Worm (Caenorhabditis elegans) whole organism, young adult: ENCODE data around the gene Y39E4B.6.

Experiments
- B0336.3 ChIP-seq: fragments of 200-800 bp; sonication (Bioruptor generic); IDR thresholded peaks from 2 replicates; pipeline ENCODE4 v1.3.6; 2022; ENCODE audit warnings: missing genetic modification characterization, missing compliant biosample characterization
- F23B12.7 ChIP-seq: sonication (generic microtip); optimal IDR thresholded peaks from 2 replicates; lab custom pipeline; 2017; ENCODE audit warnings: missing genetic modification characterization, mild to moderate bottlenecking, missing compliant biosample characterization, antibody characterized with exemption, moderate library complexity; ENCODE audit not compliant: insufficient read depth
- F52B5.7 ChIP-seq: sonication (generic microtip); optimal IDR thresholded peaks from 2 replicates; lab custom pipeline; 2016; ENCODE audit warnings: mild to moderate bottlenecking, missing genetic modification characterization, missing compliant biosample characterization
- F57C9.4 ChIP-seq: sonication (generic microtip); optimal IDR thresholded peaks from 2 replicates; lab custom pipeline; 2017; ENCODE audit warnings: mild to moderate bottlenecking, missing genetic modification characterization, missing compliant biosample characterization
- K12H6.12 ChIP-seq: fragments of 200-800 bp; sonication (Bioruptor generic); optimal IDR thresholded peaks from 2 replicates; lab custom pipeline; 2018; ENCODE audit warnings: mild to moderate bottlenecking, missing genetic modification characterization, missing compliant biosample characterization
- Y67H2A.10 ChIP-seq: fragments of 200-800 bp; sonication (Bioruptor generic); conservative IDR thresholded peaks from 2 replicates; pipeline ENCODE4 v1.3.6; 2022; ENCODE audit warnings: missing genetic modification reagents, missing genetic modification characterization, missing compliant biosample characterization
- ZK185.1 ChIP-seq: sonication (generic microtip); optimal IDR thresholded peaks from 2 replicates; lab custom pipeline; 2016; ENCODE audit warnings: mild to moderate bottlenecking, missing genetic modification characterization, missing compliant biosample characterization; ENCODE audit not compliant: poor library complexity, severe bottlenecking
- akir-1 ChIP-seq: fragments of 200-800 bp; sonication (Bioruptor generic); optimal IDR thresholded peaks from 2 replicates; lab custom pipeline; 2018; ENCODE audit warnings: mild to moderate bottlenecking, missing genetic modification characterization, moderate library complexity, missing compliant biosample characterization
- aptf-2 ChIP-seq: fragments of 200-800 bp; sonication (Bioruptor generic); conservative IDR thresholded peaks from 2 replicates; pipeline ENCODE4 v1.3.6; 2022; ENCODE audit warnings: missing genetic modification reagents, missing genetic modification characterization, missing compliant biosample characterization
- atf-7 ChIP-seq: sonication (generic microtip); optimal IDR thresholded peaks from 2 replicates; lab custom pipeline; 2017; ENCODE audit warnings: mild to moderate bottlenecking, missing genetic modification characterization, missing compliant biosample characterization
- attf-5 ChIP-seq: fragments of 200-800 bp; sonication (Bioruptor generic); optimal IDR thresholded peaks from 2 replicates; lab custom pipeline; 2018; ENCODE audit warnings: mild to moderate bottlenecking, missing genetic modification characterization, missing compliant biosample characterization
- attf-6 ChIP-seq: fragments of 200-800 bp; sonication (Bioruptor generic); IDR thresholded peaks from 2 replicates; pipeline ENCODE4 v1.3.6; 2022; ENCODE audit warnings: missing genetic modification reagents, missing genetic modification characterization, missing compliant biosample characterization
- cebp-1 ChIP-seq, 2 experiments: fragments of 200-800 bp in 1 of 2; sonication (Bioruptor generic) in 1 of 2; sonication (generic microtip) in 1 of 2; IDR thresholded peaks in 1 of 2; optimal IDR thresholded peaks in 1 of 2; 2 replicates each; pipeline versions ENCODE4 v1.3.6 to Lab custom; 2017 to 2022; ENCODE audit warnings: missing compliant biosample characterization in 2 of 2, missing genetic modification characterization in 2 of 2, mild to moderate bottlenecking in 1 of 2, missing genetic modification reagents in 1 of 2, moderate library complexity in 1 of 2
- ceh-100 ChIP-seq: fragments of 200-800 bp; sonication (Bioruptor generic); IDR thresholded peaks from 2 replicates; pipeline ENCODE4 v1.3.6; 2022; ENCODE audit warnings: missing genetic modification reagents, missing genetic modification characterization, missing compliant biosample characterization
- ceh-58 ChIP-seq: fragments of 200-800 bp; sonication (Bioruptor generic); IDR thresholded peaks from 2 replicates; pipeline ENCODE4 v1.3.6; 2022; ENCODE audit warnings: missing genetic modification characterization, missing compliant biosample characterization
- ceh-79 ChIP-seq: sonication (generic microtip); optimal IDR thresholded peaks from 2 replicates; lab custom pipeline; 2017; ENCODE audit warnings: mild to moderate bottlenecking, missing genetic modification characterization, missing compliant biosample characterization
- die-1 ChIP-seq: sonication (generic microtip); optimal IDR thresholded peaks from 2 replicates; lab custom pipeline; 2016; ENCODE audit warnings: missing genotype, mild to moderate bottlenecking, missing genetic modification characterization, missing compliant biosample characterization
- dox-1 ChIP-seq: fragments of 200-800 bp; sonication (Bioruptor generic); IDR thresholded peaks from 2 replicates; pipeline ENCODE4 v1.3.6; 2022; ENCODE audit warnings: missing genetic modification reagents, missing genetic modification characterization, missing compliant biosample characterization
- dpl-1 ChIP-seq: fragments of 150-350 bp; optimal IDR thresholded peaks from 2 replicates; lab custom pipeline; 2014; ENCODE audit warnings: missing biosample characterization, missing genetic modification reagents, missing genetic modification characterization
- efl-1 ChIP-seq: fragments of 150-350 bp; optimal IDR thresholded peaks from 2 replicates; lab custom pipeline; 2014; ENCODE audit warnings: missing biosample characterization, missing genetic modification reagents, missing genetic modification characterization
- egl-18 ChIP-seq: fragments of 200-800 bp; sonication (Bioruptor generic); IDR thresholded peaks from 2 replicates; pipeline ENCODE4 v1.3.6; 2022; ENCODE audit warnings: missing genetic modification reagents, missing genetic modification characterization, missing compliant biosample characterization
- egrh-3 ChIP-seq: fragments of 200-800 bp; sonication (Bioruptor generic); IDR thresholded peaks from 2 replicates; pipeline ENCODE4 v1.3.6; 2022; ENCODE audit warnings: missing genetic modification reagents, missing genetic modification characterization, missing compliant biosample characterization
- lag-1 ChIP-seq: fragments of 200-800 bp; sonication (Bioruptor generic); IDR thresholded peaks from 2 replicates; pipeline ENCODE4 v1.3.6; 2022; ENCODE audit warnings: missing genetic modification reagents, missing genetic modification characterization, missing compliant biosample characterization
- lin-40 ChIP-seq: sonication (generic microtip); optimal IDR thresholded peaks from 2 replicates; lab custom pipeline; 2016; ENCODE audit warnings: missing genetic modification characterization, mild to moderate bottlenecking, missing compliant biosample characterization, missing genotype, missing genetic modification reagents
- madf-3 ChIP-seq: fragments of 200-800 bp; sonication (Bioruptor generic); IDR thresholded peaks from 2 replicates; pipeline ENCODE4 v1.3.6; 2022; ENCODE audit warnings: missing genetic modification reagents, missing genetic modification characterization, missing compliant biosample characterization
- madf-6 ChIP-seq: fragments of 200-800 bp; sonication (Bioruptor generic); IDR thresholded peaks from 2 replicates; pipeline ENCODE4 v1.3.6; 2022; ENCODE audit warnings: missing genetic modification reagents, missing genetic modification characterization, missing compliant biosample characterization
- mel-28 ChIP-seq: sonication (generic microtip); optimal IDR thresholded peaks from 2 replicates; lab custom pipeline; 2016; ENCODE audit warnings: borderline replicate concordance, mild to moderate bottlenecking, missing genetic modification characterization, missing compliant biosample characterization
- nfyb-1 ChIP-seq: fragments of 200-800 bp; sonication (Bioruptor generic); IDR thresholded peaks from 2 replicates; pipeline ENCODE4 v1.3.6; 2022; ENCODE audit warnings: missing genetic modification reagents, missing genetic modification characterization, missing compliant biosample characterization
- nhr-179 ChIP-seq: sonication (generic microtip); optimal IDR thresholded peaks from 2 replicates; lab custom pipeline; 2016; ENCODE audit warnings: mild to moderate bottlenecking, missing genetic modification characterization, missing compliant biosample characterization
- nhr-27 ChIP-seq: fragments of 200-800 bp; sonication (Bioruptor generic); optimal IDR thresholded peaks from 2 replicates; lab custom pipeline; 2018; ENCODE audit warnings: mild to moderate bottlenecking, missing genetic modification characterization, moderate library complexity, missing compliant biosample characterization
- nhr-80 ChIP-seq: sonication (generic microtip); optimal IDR thresholded peaks from 2 replicates; lab custom pipeline; 2016; ENCODE audit warnings: missing genetic modification characterization, missing compliant biosample characterization
- nhr-90 ChIP-seq: sonication (generic microtip); optimal IDR thresholded peaks from 2 replicates; lab custom pipeline; 2016; ENCODE audit warnings: missing genotype, mild to moderate bottlenecking, missing genetic modification characterization, missing compliant biosample characterization
- repo-1 ChIP-seq: sonication (generic microtip); optimal IDR thresholded peaks from 2 replicates; lab custom pipeline; 2017; ENCODE audit warnings: mild to moderate bottlenecking, missing genetic modification characterization, missing compliant biosample characterization
- snpc-3.4 ChIP-seq: sonication (generic microtip); optimal IDR thresholded peaks from 2 replicates; lab custom pipeline; 2017; ENCODE audit warnings: missing genetic modification characterization, mild to moderate bottlenecking, missing compliant biosample characterization, antibody characterized with exemption, moderate library complexity, missing genotype, missing genetic modification reagents
- sptf-2 ChIP-seq: fragments of 200-800 bp; sonication (Bioruptor generic); optimal IDR thresholded peaks from 2 replicates; lab custom pipeline; 2018; ENCODE audit warnings: mild to moderate bottlenecking, missing genetic modification characterization, missing compliant biosample characterization
- unc-130 ChIP-seq: sonication (generic microtip); optimal IDR thresholded peaks from 2 replicates; lab custom pipeline; 2016; ENCODE audit warnings: missing genetic modification reagents, missing genetic modification characterization, missing compliant biosample characterization
- unc-62 ChIP-seq: fragments of 150-350 bp; optimal IDR thresholded peaks from 2 replicates; lab custom pipeline; 2014; ENCODE audit warnings: missing biosample characterization, missing genetic modification reagents, missing genetic modification characterization
- xnd-1 ChIP-seq: sonication (generic microtip); optimal IDR thresholded peaks from 2 replicates; lab custom pipeline; 2016; ENCODE audit warnings: missing genotype, missing genetic modification reagents, missing genetic modification characterization, missing compliant biosample characterization

The Y39E4B.6 gene

DNA sequence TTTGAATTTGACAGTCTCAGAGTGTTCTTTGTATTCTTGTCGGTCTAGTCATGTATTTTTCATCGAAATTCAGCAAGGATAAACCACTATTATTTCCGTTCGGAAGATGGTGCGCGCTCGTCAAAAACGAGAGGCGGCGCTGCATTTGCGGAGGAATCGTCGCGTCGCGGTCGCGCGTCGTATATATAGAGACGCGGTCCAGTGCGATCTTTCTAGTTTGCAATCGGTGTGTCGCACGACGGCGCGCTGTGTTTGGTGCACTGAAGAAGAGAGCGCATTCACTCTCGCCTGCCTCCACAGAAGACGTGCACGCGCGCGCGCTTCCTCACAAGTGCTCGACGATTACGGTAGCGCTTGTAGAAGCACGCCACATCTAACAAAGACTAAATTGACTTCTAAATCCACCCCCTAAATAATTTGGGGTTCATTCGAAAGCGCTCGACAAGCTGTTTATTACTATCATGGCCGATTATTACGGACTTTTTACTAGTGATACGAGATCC lies at the start of gene Y39E4B.6 (continued):
- TF ChIP-seq F57C9.4 (tag; lab: Kevin White, UChicago), result peak; percentile 27
- no peak for TF ChIP-seq nhr-179 (tag; lab: Kevin White, UChicago)
- TF ChIP-seq nhr-90, result peak; percentile 85
- no peak for TF ChIP-seq lag-1 (GFP tag; lab: Robert Waterston, UW)
- TF ChIP-seq madf-6, result peak; percentile 47; the same call in 1 of the 2 replicates
- peak; percentile 85 for TF ChIP-seq egrh-3 (GFP tag; lab: Robert Waterston, UW)
- no peak for TF ChIP-seq efl-1 (GFP tag; lab: Kevin White, UChicago)
- TF ChIP-seq sptf-2 (GFP tag; lab: Kevin White, UChicago), result no peak
- peak; percentile 73 for TF ChIP-seq die-1 (tag; lab: Kevin White, UChicago)
- no peak for TF ChIP-seq xnd-1 (tag; lab: Kevin White, UChicago)
- TF ChIP-seq attf-6 (GFP tag; lab: Robert Waterston, UW), result no peak
- TF ChIP-seq attf-5 (GFP tag; lab: Kevin White, UChicago), result peak; percentile 98
- TF ChIP-seq ceh-58 (GFP tag; lab: Robert Waterston, UW), result no peak
- TF ChIP-seq B0336.3, result peak; percentile 93
- peak; percentile 81 for TF ChIP-seq F23B12.7 (tag; lab: Kevin White, UChicago)
- peak; percentile 29 for TF ChIP-seq nhr-27 (tag; lab: Kevin White, UChicago)
- no peak for TF ChIP-seq unc-62 (GFP tag; lab: Kevin White, UChicago)
- TF ChIP-seq ZK185.1 (tag; lab: Kevin White, UChicago), result peak; percentile 86
- no peak; the same call in 1 of the 2 replicates for TF ChIP-seq aptf-2 (GFP tag; lab: Robert Waterston, UW)
- peak; percentile 94 for TF ChIP-seq F52B5.7 (tag; lab: Kevin White, UChicago)
- TF ChIP-seq nfyb-1 (GFP tag; lab: Robert Waterston, UW), result peak; percentile 96
- TF ChIP-seq dox-1, result peak; percentile 92
- no peak for TF ChIP-seq akir-1
- no peak for TF ChIP-seq unc-130 (GFP tag; lab: Kevin White, UChicago)
- peak; percentile 96 for TF ChIP-seq Y67H2A.10
- peak; percentile 99 for TF ChIP-seq K12H6.12 (tag; lab: Kevin White, UChicago)
- peak; percentile 97 for TF ChIP-seq lin-40
- TF ChIP-seq mel-28, result peak; percentile 28
- no peak for TF ChIP-seq ceh-79 (tag; lab: Kevin White, UChicago)
- TF ChIP-seq dpl-1 (GFP tag; lab: Kevin White, UChicago), result no peak
- TF ChIP-seq madf-3 (GFP tag; lab: Robert Waterston, UW), result peak; percentile 100
- TF ChIP-seq egl-18 (GFP tag; lab: Robert Waterston, UW), result peak; percentile 87

DNA sequence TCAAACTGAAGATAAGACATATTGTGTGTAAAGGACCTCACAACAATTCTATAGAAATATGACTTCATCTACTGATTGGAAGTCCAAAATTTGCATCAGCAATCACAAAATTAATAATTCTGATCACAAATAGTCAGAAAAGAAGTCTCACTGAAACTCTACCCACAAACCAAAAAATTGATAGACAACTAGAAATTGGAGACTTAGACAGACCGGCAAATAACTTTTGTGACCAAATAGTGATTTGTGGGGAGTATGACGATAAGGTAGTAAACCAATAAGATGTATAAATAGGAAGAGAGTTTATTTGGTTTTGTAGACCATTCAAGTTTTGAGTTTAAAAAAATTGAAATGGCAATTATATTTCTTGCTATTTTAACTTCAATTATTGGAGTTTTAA lies 46.3 kb upstream of the Y39E4B.6 start, which contains the start of gene cyp-13A12:
Gene cyp-13A12 (plus strand): TSS at position 267 of the 400 bp plus-strand sequence.
- TF ChIP-seq snpc-3.4 (tag; lab: Kevin White, UChicago) (no peak), nhr-80 (tag; lab: Kevin White, UChicago) (peak; percentile 48)

DNA sequence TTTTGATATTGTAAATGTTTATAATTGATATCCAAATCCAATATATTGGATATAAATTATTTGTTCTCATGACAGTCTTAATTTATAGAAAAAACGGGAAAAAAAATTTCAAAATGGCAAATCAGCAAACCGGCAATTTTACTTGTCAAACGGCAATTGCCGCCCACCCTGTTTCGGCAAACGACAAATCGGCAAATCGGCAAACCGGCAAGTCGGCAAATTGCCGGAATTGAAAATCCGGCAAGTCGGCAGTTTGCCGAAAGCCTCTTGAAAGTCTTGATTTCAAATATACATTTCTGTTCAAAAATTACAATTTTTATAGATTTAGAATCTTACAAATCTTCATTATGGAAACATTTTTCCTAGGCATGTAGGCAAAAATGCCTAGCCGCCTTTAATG lies 42.6 kb upstream of the Y39E4B.6 start:
- no peak for TF ChIP-seq unc-130 (GFP tag; lab: Kevin White, UChicago)
- TF ChIP-seq cebp-1 (GFP tag; IDR thresholded peaks at IDR 0.05; lab: Robert Waterston, UW), result no peak
- TF ChIP-seq cebp-1 (tag; optimal IDR thresholded peaks at IDR 0.05; lab: Kevin White, UChicago), result no peak
- TF ChIP-seq repo-1, result no peak
- no peak for TF ChIP-seq ceh-100 (GFP tag; lab: Robert Waterston, UW)
- no peak for TF ChIP-seq atf-7 (tag; lab: Kevin White, UChicago)
